Worm (Caenorhabditis elegans): ENCODE results near the gene W03C9.6.

ce11 chrII:11968275-11968674 lies 14.0 kb downstream of the W03C9.6 start, which contains the start of gene mex-1:
- no peak for TF ChIP-seq aly-2 (tag; optimal IDR thresholded peaks at IDR 0.05)
- no peak for TF ChIP-seq ama-1 (optimal IDR thresholded peaks at IDR 0.05)
- no peak for TF ChIP-seq crh-2 (tag; optimal IDR thresholded peaks at IDR 0.05)
- no peak for TF ChIP-seq nhr-23 (tag; optimal IDR thresholded peaks at IDR 0.05)

Measured in whole organism, L2 larva.